Worm (Caenorhabditis elegans) whole organism, L4 larva: ENCODE results near the gene sre-9.

Source experiments
- F26F4.8 ChIP-seq: fragments of 200-800 bp; sonication (Bioruptor generic); conservative IDR thresholded peaks from 2 replicates; pipeline ENCODE4 v1.3.6; 2022; ENCODE audit warnings: missing genetic modification characterization, missing compliant biosample characterization
- F44E2.7 ChIP-seq: fragments of 200-800 bp; sonication (Bioruptor generic); IDR thresholded peaks from 2 replicates; pipeline ENCODE4 v2.1.2; 2022; ENCODE audit warnings: missing genetic modification characterization, missing compliant biosample characterization
- R02D3.7 ChIP-seq: fragments of 150-350 bp; sonication (generic microtip); optimal IDR thresholded peaks from 3 replicates; lab custom pipeline; 2014; ENCODE audit warnings: missing biosample characterization, missing genetic modification characterization
- Y75B8A.6 ChIP-seq: fragments of 200-800 bp; sonication (Bioruptor generic); IDR thresholded peaks from 2 replicates; pipeline ENCODE4 v1.3.6; 2022; ENCODE audit warnings: missing genetic modification reagents, missing genetic modification characterization, missing compliant biosample characterization
- ZK337.2 ChIP-seq: fragments of 200-800 bp; sonication (Bioruptor generic); IDR thresholded peaks from 2 replicates; pipeline ENCODE4 v1.3.6; 2022; ENCODE audit warnings: missing genetic modification reagents, missing genetic modification characterization, missing compliant biosample characterization
- ZK546.5 ChIP-seq, 2 experiments: sonication (generic microtip); optimal IDR thresholded peaks; 2 replicates each; lab custom pipeline; 2017; ENCODE audit warnings: missing biosample characterization in 2 of 2, missing genetic modification characterization in 2 of 2
- ceh-32 ChIP-seq: sonication (generic microtip); optimal IDR thresholded peaks from 2 replicates; lab custom pipeline; 2016; ENCODE audit warnings: mild to moderate bottlenecking, missing genetic modification characterization, missing compliant biosample characterization; ENCODE audit not compliant: poor library complexity
- ctbp-1 ChIP-seq: fragments of 200-800 bp; sonication (Bioruptor generic); IDR thresholded peaks from 2 replicates; pipeline ENCODE4 v1.3.6; 2022; ENCODE audit warnings: missing genetic modification reagents, missing genetic modification characterization, missing compliant biosample characterization
- daf-12 ChIP-seq: fragments of 150-350 bp; optimal IDR thresholded peaks from 2 replicates; lab custom pipeline; 2014; ENCODE audit warnings: missing biosample characterization, missing genetic modification reagents, missing genetic modification characterization
- daf-16 ChIP-seq, 3 experiments: sonication (generic microtip); optimal IDR thresholded peaks; 2 replicates each; lab custom pipeline; 2016 to 2017; ENCODE audit warnings: missing genetic modification characterization in 3 of 3, missing genetic modification reagents in 3 of 3, mild to moderate bottlenecking in 2 of 3, missing compliant biosample characterization in 2 of 3, missing biosample characterization in 1 of 3, moderate library complexity in 1 of 3
- dmd-6 ChIP-seq: fragments of 200-800 bp; sonication (Bioruptor generic); IDR thresholded peaks from 2 replicates; pipeline ENCODE4 v1.3.6; 2022; ENCODE audit warnings: missing genetic modification reagents, missing genetic modification characterization, missing compliant biosample characterization
- dpl-1 ChIP-seq: fragments of 150-350 bp; optimal IDR thresholded peaks from 2 replicates; lab custom pipeline; 2014; ENCODE audit warnings: missing biosample characterization, missing genetic modification reagents, missing genetic modification characterization
- egl-27 ChIP-seq: sonication (generic microtip); optimal IDR thresholded peaks from 3 replicates; lab custom pipeline; 2017; ENCODE audit warnings: missing biosample characterization, missing genetic modification reagents, missing genetic modification characterization
- fos-1 ChIP-seq: fragments of 150-350 bp; optimal IDR thresholded peaks from 2 replicates; lab custom pipeline; 2014; ENCODE audit warnings: missing biosample characterization, missing genetic modification characterization
- lim-7 ChIP-seq: fragments of 200-800 bp; sonication (Bioruptor generic); IDR thresholded peaks from 2 replicates; pipeline ENCODE4 v1.3.6; 2022; ENCODE audit warnings: missing genetic modification characterization, missing compliant biosample characterization
- lin-1 ChIP-seq: fragments of 200-800 bp; sonication (Bioruptor generic); IDR thresholded peaks from 2 replicates; pipeline ENCODE4 v1.3.6; 2022; ENCODE audit warnings: missing genetic modification reagents, missing genetic modification characterization, missing compliant biosample characterization
- lin-38 ChIP-seq: fragments of 200-800 bp; sonication (Bioruptor generic); IDR thresholded peaks from 2 replicates; pipeline ENCODE4 v1.3.6; 2022; ENCODE audit warnings: missing genetic modification reagents, missing genetic modification characterization, missing compliant biosample characterization
- lir-3 ChIP-seq: sonication (generic microtip); optimal IDR thresholded peaks from 2 replicates; lab custom pipeline; 2016; ENCODE audit warnings: mild to moderate bottlenecking, missing genetic modification characterization, missing compliant biosample characterization
- mdl-1 ChIP-seq, 2 experiments: fragments of 150-350 bp in 1 of 2; sonication (generic microtip) in 1 of 2; optimal IDR thresholded peaks; 2 replicates each; lab custom pipeline; 2014 to 2017; ENCODE audit warnings: missing biosample characterization in 2 of 2, missing genetic modification characterization in 2 of 2
- mxl-3 ChIP-seq: fragments of 200-800 bp; sonication (Bioruptor generic); optimal IDR thresholded peaks from 2 replicates; lab custom pipeline; 2018; ENCODE audit warnings: mild to moderate bottlenecking, missing genetic modification characterization, missing compliant biosample characterization
- nhr-11 ChIP-seq: fragments of 150-350 bp; optimal IDR thresholded peaks from 2 replicates; lab custom pipeline; 2014; ENCODE audit warnings: missing biosample characterization, missing genetic modification characterization
- nhr-111 ChIP-seq: fragments of 200-800 bp; sonication (Bioruptor generic); optimal IDR thresholded peaks from 2 replicates; lab custom pipeline; 2018; ENCODE audit warnings: mild to moderate bottlenecking, missing genetic modification characterization, missing compliant biosample characterization
- nhr-28 ChIP-seq: fragments of 150-350 bp; optimal IDR thresholded peaks from 2 replicates; lab custom pipeline; 2014; ENCODE audit warnings: missing biosample characterization, missing genetic modification characterization
- nhr-41 ChIP-seq: fragments of 200-800 bp; sonication (Bioruptor generic); IDR thresholded peaks from 2 replicates; pipeline ENCODE4 v1.3.6; 2022; ENCODE audit warnings: missing genetic modification reagents, missing genetic modification characterization, missing compliant biosample characterization
- nhr-42 ChIP-seq: fragments of 200-800 bp; sonication (Bioruptor generic); IDR thresholded peaks from 2 replicates; pipeline ENCODE4 v1.3.6; 2022; ENCODE audit warnings: missing genetic modification characterization, missing compliant biosample characterization
- pha-4 ChIP-seq, 2 experiments: fragments of 150-350 bp in 1 of 2; fragments of 200-800 bp in 1 of 2; sonication (Bioruptor generic) in 1 of 2; IDR thresholded peaks in 1 of 2; optimal IDR thresholded peaks in 1 of 2; 2 replicates each; pipeline versions ENCODE4 v1.3.6 to Lab custom; 2014 to 2022; ENCODE audit warnings: missing genetic modification characterization in 2 of 2, missing genetic modification reagents in 2 of 2, missing biosample characterization in 1 of 2, missing compliant biosample characterization in 1 of 2
- pqm-1 ChIP-seq: sonication (generic microtip); optimal IDR thresholded peaks from 2 replicates; lab custom pipeline; 2017; ENCODE audit warnings: missing biosample characterization, missing genetic modification characterization
- saeg-2 ChIP-seq: fragments of 200-800 bp; sonication (Bioruptor generic); IDR thresholded peaks from 2 replicates; pipeline ENCODE4 v1.3.6; 2022; ENCODE audit warnings: missing genetic modification reagents, missing genetic modification characterization, missing compliant biosample characterization
- sdz-12 ChIP-seq: fragments of 200-800 bp; sonication (Bioruptor generic); optimal IDR thresholded peaks from 2 replicates; lab custom pipeline; 2018; ENCODE audit warnings: mild to moderate bottlenecking, missing genetic modification characterization, missing compliant biosample characterization
- snpc-4 ChIP-seq: fragments of 150-350 bp; optimal IDR thresholded peaks from 2 replicates; lab custom pipeline; 2014; ENCODE audit warnings: missing biosample characterization, missing genetic modification characterization
- spr-3 ChIP-seq: fragments of 200-800 bp; sonication (Bioruptor generic); optimal IDR thresholded peaks from 2 replicates; lab custom pipeline; 2018; ENCODE audit warnings: mild to moderate bottlenecking, missing genetic modification characterization, missing compliant biosample characterization
- tra-1 ChIP-seq: fragments of 200-800 bp; sonication (Bioruptor generic); IDR thresholded peaks from 2 replicates; pipeline ENCODE4 v1.3.6; 2022; ENCODE audit warnings: missing genetic modification reagents, missing genetic modification characterization, missing compliant biosample characterization
- unc-62 ChIP-seq, 3 experiments: fragments of 150-350 bp in 1 of 3; sonication (generic microtip); optimal IDR thresholded peaks in 2 of 3; peaks in 1 of 3; 1 replicate in 1 of 3; 2 replicates in 2 of 3; lab custom pipeline; 2014 to 2017; ENCODE audit warnings: missing biosample characterization in 3 of 3, missing genetic modification characterization in 3 of 3, missing genetic modification reagents in 3 of 3, missing genotype in 1 of 3
- ztf-7 ChIP-seq: fragments of 150-350 bp; optimal IDR thresholded peaks from 2 replicates; lab custom pipeline; 2014; ENCODE audit warnings: missing biosample characterization, missing genetic modification characterization

The sre-9 gene

ce11 chrV:3892361-3892904 is 2.3 kb upstream of the sre-9 start, which contains the start of gene C17E7.4:
C17E7.4 (plus strand) TSS chrV:3892854.
- no peak for TF ChIP-seq tra-1
- TF ChIP-seq, all 104 proteins: peak for 0

DNA sequence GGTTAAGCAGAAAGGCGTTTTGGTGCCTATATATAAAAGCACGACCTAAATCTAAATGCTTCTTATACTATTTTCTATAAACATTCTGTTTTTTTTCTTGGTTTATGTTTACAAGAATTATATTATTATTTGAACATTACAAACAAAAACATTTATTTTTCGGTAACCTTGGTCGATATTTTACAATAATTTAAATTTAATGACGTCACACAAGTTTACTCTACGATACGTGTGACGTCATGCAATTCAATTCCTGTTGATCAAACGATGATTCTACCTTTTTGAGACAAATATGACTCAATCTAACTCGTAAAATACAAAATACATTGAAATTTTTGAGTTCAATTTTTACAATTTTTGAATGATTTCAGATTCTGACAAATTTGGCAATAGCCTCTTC is 1.3 kb downstream of the sre-9 start:
- TF ChIP-seq ceh-32 (tag; lab: Kevin White, UChicago) (no peak), unc-62 (GFP tag; optimal IDR thresholded peaks at IDR 0.05 in 1 of 2; lab: Kevin White, UChicago) (peak in 1 of 2 experiments; percentile 69), unc-62 (tag; optimal IDR thresholded peaks at IDR 0.05; lab: Kevin White, UChicago) (no peak)

ce11 chrV:3900102-3900501 is 5.3 kb downstream of the sre-9 start, which contains the start of gene irld-22:
irld-22 (minus strand) TSS chrV:3900202.
- no peak for TF ChIP-seq ZK546.5 (tag; optimal IDR thresholded peaks at IDR 0.05; lab: Kevin White, UChicago)
- no peak for TF ChIP-seq ztf-7 (tag; lab: Kevin White, UChicago)
- TF ChIP-seq lim-7 = no peak
- no peak for TF ChIP-seq nhr-41 (GFP tag; lab: Robert Waterston, UW)
- no peak for TF ChIP-seq nhr-42 (GFP tag; lab: Robert Waterston, UW)
- no peak for TF ChIP-seq F44E2.7 (GFP tag; lab: Robert Waterston, UW)
- no peak for TF ChIP-seq lir-3 (tag; lab: Kevin White, UChicago)
- TF ChIP-seq Y75B8A.6 (GFP tag; lab: Robert Waterston, UW) = no peak
- TF ChIP-seq dpl-1 (GFP tag; lab: Kevin White, UChicago) = no peak
- TF ChIP-seq fos-1 = no peak
- TF ChIP-seq nhr-11 = no peak
- TF ChIP-seq egl-27 (tag; lab: Kevin White, UChicago) = no peak
- no peak for TF ChIP-seq spr-3 (GFP tag; lab: Kevin White, UChicago)
- no peak for TF ChIP-seq snpc-4 (tag; lab: Kevin White, UChicago)
- TF ChIP-seq pqm-1 (tag; lab: Kevin White, UChicago) = no peak
- no peak for TF ChIP-seq R02D3.7 (tag; lab: Kevin White, UChicago)
- no peak for TF ChIP-seq tra-1
- TF ChIP-seq daf-12 (tag; lab: Kevin White, UChicago) = no peak
- TF ChIP-seq, all 104 proteins: peak for 0

- no peak for TF ChIP-seq pha-4 (GFP tag; IDR thresholded peaks at IDR 0.05; lab: Robert Waterston, UW)
- TF ChIP-seq pha-4 (tag; optimal IDR thresholded peaks at IDR 0.05; lab: Kevin White, UChicago) = no peak
- TF ChIP-seq mxl-3 (GFP tag; lab: Kevin White, UChicago) = no peak
- TF ChIP-seq egl-27 (tag; lab: Kevin White, UChicago) = no peak
- no peak for TF ChIP-seq dmd-6 (GFP tag; lab: Robert Waterston, UW)
- TF ChIP-seq nhr-11 = no peak
- no peak for TF ChIP-seq nhr-111 (GFP tag; lab: Kevin White, UChicago)
- TF ChIP-seq daf-16 (GFP tag; optimal IDR thresholded peaks at IDR 0.05; lab: Kevin White, UChicago) = no peak
- TF ChIP-seq daf-16 (tag; optimal IDR thresholded peaks at IDR 0.05; lab: Kevin White, UChicago) = no peak
- TF ChIP-seq ZK337.2 (GFP tag; lab: Robert Waterston, UW) = no peak
- no peak for TF ChIP-seq sdz-12
- TF ChIP-seq mdl-1 (tag; optimal IDR thresholded peaks at IDR 0.05; lab: Kevin White, UChicago) = no peak
- no peak for TF ChIP-seq ztf-7 (tag; lab: Kevin White, UChicago)
Measured at ce11 chrV:3902458-3903157, 7.8 kb downstream of the sre-9 start, which contains the start of the genes str-229 and srh-190. str-229 (minus strand) TSS chrV:3902558. srh-190 (plus strand) TSS chrV:3903107.

- TF ChIP-seq saeg-2 = no peak
- TF ChIP-seq unc-62 (GFP tag; optimal IDR thresholded peaks at IDR 0.05 in 1 of 2; lab: Kevin White, UChicago) = peak in 1 of 2 experiments; percentile 93
- TF ChIP-seq unc-62 (tag; optimal IDR thresholded peaks at IDR 0.05; lab: Kevin White, UChicago) = no peak
- no peak for TF ChIP-seq ctbp-1
- no peak for TF ChIP-seq nhr-28 (tag; lab: Kevin White, UChicago)
- no peak for TF ChIP-seq F26F4.8
- no peak for TF ChIP-seq lin-1 (GFP tag; lab: Robert Waterston, UW)
- no peak for TF ChIP-seq sdz-12
- no peak for TF ChIP-seq lin-38
- TF ChIP-seq, all 104 proteins: peak for 1
Measured at ce11 chrV:3903424-3903823, 8.7 kb downstream of the sre-9 start.
